Worm (Caenorhabditis elegans): ENCODE results near the gene slc-28.2.

DNA sequence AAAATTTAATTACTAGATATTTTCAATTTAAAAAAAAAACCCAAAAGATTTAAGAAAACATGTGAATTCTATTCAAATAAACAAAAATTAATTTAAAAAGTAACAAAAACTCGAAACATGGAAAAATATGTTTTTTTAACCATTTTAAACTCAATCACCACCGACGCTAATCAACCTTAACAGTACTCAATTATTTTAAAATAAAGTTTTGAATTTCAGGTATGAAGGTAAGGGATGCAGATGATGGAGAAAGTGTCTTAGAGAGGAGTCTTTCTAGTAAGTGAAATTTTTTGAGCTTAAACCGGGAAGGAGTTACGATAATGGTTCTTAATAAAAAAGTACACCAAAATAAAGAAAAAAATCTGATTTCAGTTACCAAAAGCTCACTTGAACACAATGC lies 3.5 kb downstream of the slc-28.2 start, which contains the start of gene slc-28.1:
- TF ChIP-seq nhr-11 (tag; optimal IDR thresholded peaks at IDR 0.05) (no peak), egl-27 (tag; optimal IDR thresholded peaks at IDR 0.05) (no peak), tbx-2 (tag; optimal IDR thresholded peaks at IDR 0.05) (no peak), lin-39 (tag; optimal IDR thresholded peaks at IDR 0.05) (no peak)

Measured in whole organism, L3 larva.